Fruit fly (Drosophila melanogaster) whole organism, embryonic: Measurements from ENCODE around the gene rempA.

Experiments
- Atf3 ChIP-seq: fragments of 200-800 bp; sonication (Bioruptor generic); optimal IDR thresholded peaks from 3 replicates; lab custom pipeline; 2016; ENCODE audit warnings: missing biosample characterization, missing genetic modification characterization
- Atf6 ChIP-seq: fragments of 200-800 bp; sonication (Bioruptor generic); IDR thresholded peaks from 2 replicates; pipeline ENCODE4 v1.3.6; 2022; ENCODE audit warnings: missing biosample characterization, missing genetic modification characterization
- B-H1 ChIP-seq: fragments of 200-800 bp; sonication (Bioruptor generic); IDR thresholded peaks from 3 replicates; pipeline ENCODE4 v1.3.6; 2022; ENCODE audit warnings: missing biosample characterization, missing genetic modification characterization
- CG11504 ChIP-seq: fragments of 200-800 bp; sonication (Bioruptor generic); optimal IDR thresholded peaks from 3 replicates; lab custom pipeline; 2019; ENCODE audit warnings: missing biosample characterization, mild to moderate bottlenecking, missing genetic modification characterization, moderate library complexity
- CG12071 ChIP-seq: fragments of 200-800 bp; sonication (Bioruptor generic); optimal IDR thresholded peaks from 3 replicates; lab custom pipeline; 2018; ENCODE audit warnings: missing biosample characterization, mild to moderate bottlenecking, missing genetic modification characterization
- CG12659 ChIP-seq: fragments of 200-800 bp; sonication (Bioruptor generic); optimal IDR thresholded peaks from 3 replicates; lab custom pipeline; 2017; ENCODE audit warnings: mild to moderate bottlenecking, missing biosample characterization, missing genetic modification reagents, missing genetic modification characterization
- CG13287 ChIP-seq: fragments of 200-800 bp; sonication (Bioruptor generic); IDR thresholded peaks from 2 replicates; pipeline ENCODE4 v1.3.6; 2022; ENCODE audit warnings: missing biosample characterization, missing genetic modification characterization; ENCODE audit not compliant: partially characterized antibody
- CG13775 ChIP-seq: fragments of 200-800 bp; sonication (Bioruptor generic); optimal IDR thresholded peaks from 3 replicates; lab custom pipeline; 2017; ENCODE audit warnings: missing biosample characterization, mild to moderate bottlenecking, missing genetic modification characterization
- CG15601 ChIP-seq: fragments of 200-800 bp; sonication (Bioruptor generic); optimal IDR thresholded peaks from 3 replicates; lab custom pipeline; 2019; ENCODE audit warnings: missing biosample characterization, mild to moderate bottlenecking, missing genetic modification characterization, moderate library complexity
- CG1647 ChIP-seq: fragments of 200-800 bp; sonication (Bioruptor generic); optimal IDR thresholded peaks from 3 replicates; lab custom pipeline; 2016; ENCODE audit warnings: missing biosample characterization, missing genetic modification characterization
- CG16813 ChIP-seq: fragments of 200-800 bp; sonication (Bioruptor generic); IDR thresholded peaks from 3 replicates; pipeline ENCODE4 v1.3.6; 2022; ENCODE audit warnings: missing biosample characterization, missing genetic modification characterization; ENCODE audit not compliant: partially characterized antibody
- CG16815 ChIP-seq: fragments of 200-800 bp; sonication (Bioruptor generic); optimal IDR thresholded peaks from 3 replicates; lab custom pipeline; 2017; ENCODE audit warnings: missing biosample characterization, mild to moderate bottlenecking, missing genetic modification characterization
- CG17385 ChIP-seq: fragments of 200-800 bp; sonication (Bioruptor generic); optimal IDR thresholded peaks from 3 replicates; lab custom pipeline; 2018; ENCODE audit warnings: missing biosample characterization, mild to moderate bottlenecking, missing genetic modification characterization
- CG33213 ChIP-seq: fragments of 200-800 bp; sonication (Bioruptor generic); optimal IDR thresholded peaks from 3 replicates; lab custom pipeline; 2016; ENCODE audit warnings: missing biosample characterization, missing genetic modification characterization
- CG4282 ChIP-seq: fragments of 200-800 bp; sonication (Bioruptor generic); optimal IDR thresholded peaks from 2 replicates; lab custom pipeline; 2016; ENCODE audit warnings: missing biosample characterization, missing genetic modification characterization
- CG6272 ChIP-seq: fragments of 200-800 bp; sonication (Bioruptor generic); IDR thresholded peaks from 2 replicates; pipeline ENCODE4 v1.3.6; 2022; ENCODE audit warnings: missing biosample characterization, missing genetic modification characterization
- CG7963 ChIP-seq: fragments of 200-800 bp; sonication (Bioruptor generic); IDR thresholded peaks from 3 replicates; pipeline ENCODE4 v1.3.6; 2022; ENCODE audit warnings: missing biosample characterization, missing genetic modification characterization; ENCODE audit not compliant: partially characterized antibody
- CG8089 ChIP-seq: fragments of 200-800 bp; sonication (Bioruptor generic); optimal IDR thresholded peaks from 3 replicates; lab custom pipeline; 2016; ENCODE audit warnings: missing biosample characterization, missing genetic modification characterization
- CG9437 ChIP-seq: fragments of 200-800 bp; sonication (Bioruptor generic); optimal IDR thresholded peaks from 2 replicates; lab custom pipeline; 2018; ENCODE audit warnings: missing biosample characterization, mild to moderate bottlenecking, missing genetic modification characterization
- D19A ChIP-seq: fragments of 200-800 bp; optimal IDR thresholded peaks from 3 replicates; lab custom pipeline; 2019; ENCODE audit warnings: missing biosample characterization, mild to moderate bottlenecking, missing genetic modification characterization, moderate library complexity
- Dad ChIP-seq: fragments of 200-800 bp; sonication (Bioruptor generic); optimal IDR thresholded peaks from 3 replicates; lab custom pipeline; 2016; ENCODE audit warnings: missing biosample characterization, missing genetic modification characterization
- Elba2 ChIP-seq: fragments of 200-800 bp; sonication (Bioruptor generic); optimal IDR thresholded peaks from 3 replicates; lab custom pipeline; 2016; ENCODE audit warnings: missing biosample characterization, missing genetic modification characterization
- Ets65A ChIP-seq: fragments of 200-800 bp; sonication (Bioruptor generic); peaks from one replicate; lab custom pipeline; 2016; ENCODE audit warnings: missing biosample characterization, missing genetic modification characterization
- Ets97D ChIP-seq: fragments of 200-800 bp; sonication (Bioruptor generic); optimal IDR thresholded peaks from 3 replicates; lab custom pipeline; 2016; ENCODE audit warnings: missing biosample characterization, missing genetic modification characterization
- HLH54F ChIP-seq: fragments of 200-800 bp; sonication (Bioruptor generic); optimal IDR thresholded peaks from 3 replicates; lab custom pipeline; 2016; ENCODE audit warnings: missing biosample characterization, missing genetic modification characterization
- HLHmδ ChIP-seq: fragments of 200-800 bp; sonication (Bioruptor generic); optimal IDR thresholded peaks from 2 replicates; lab custom pipeline; 2018; ENCODE audit warnings: missing biosample characterization, mild to moderate bottlenecking, missing genetic modification characterization, moderate library complexity
- Hey ChIP-seq: fragments of 200-800 bp; sonication (Bioruptor generic); optimal IDR thresholded peaks from 3 replicates; lab custom pipeline; 2018; ENCODE audit warnings: missing biosample characterization, mild to moderate bottlenecking, missing genetic modification characterization
- Hr39 ChIP-seq: fragments of >200 bp; optimal IDR thresholded peaks from 2 replicates; lab custom pipeline; 2017
- Lpt ChIP-seq: fragments of >200 bp; optimal IDR thresholded peaks from 2 replicates; lab custom pipeline; 2018; ENCODE audit warnings: missing biosample characterization, missing genetic modification characterization
- Sin3A ChIP-seq: fragments of >200 bp; optimal IDR thresholded peaks from 2 replicates; lab custom pipeline; 2018
- ash1 ChIP-seq: fragments of 200-800 bp; sonication (Bioruptor generic); optimal IDR thresholded peaks from 2 replicates; lab custom pipeline; 2018; ENCODE audit warnings: missing biosample characterization, mild to moderate bottlenecking, missing genetic modification characterization
- crp ChIP-seq, 2 experiments: fragments of 200-800 bp; sonication (Bioruptor generic); optimal IDR thresholded peaks; 2 replicates in 1 of 2; 3 replicates in 1 of 2; lab custom pipeline; 2017; ENCODE audit warnings: missing biosample characterization in 2 of 2, missing genetic modification characterization in 2 of 2, mild to moderate bottlenecking in 1 of 2, moderate library complexity in 1 of 2
- da ChIP-seq: fragments of 200-800 bp; sonication (Bioruptor generic); optimal IDR thresholded peaks from 2 replicates; lab custom pipeline; 2016; ENCODE audit warnings: missing biosample characterization, missing genetic modification characterization
- dati ChIP-seq: fragments of 200-800 bp; sonication (Bioruptor generic); IDR thresholded peaks from 2 replicates; pipeline ENCODE4 v1.3.6; 2022; ENCODE audit warnings: missing biosample characterization, missing genetic modification characterization
- emc ChIP-seq: fragments of 200-800 bp; sonication (Bioruptor generic); optimal IDR thresholded peaks from 2 replicates; lab custom pipeline; 2016; ENCODE audit warnings: missing biosample characterization, missing genetic modification characterization
- grn ChIP-seq: fragments of 200-800 bp; sonication (Bioruptor generic); optimal IDR thresholded peaks from 3 replicates; lab custom pipeline; 2017; ENCODE audit warnings: missing biosample characterization, missing genetic modification characterization
- jumu ChIP-seq: fragments of 200-800 bp; sonication (Bioruptor generic); optimal IDR thresholded peaks from 3 replicates; lab custom pipeline; 2016; ENCODE audit warnings: missing biosample characterization, missing genetic modification characterization
- nerfin-1 ChIP-seq: fragments of 200-800 bp; sonication (Bioruptor generic); optimal IDR thresholded peaks from 3 replicates; lab custom pipeline; 2019; ENCODE audit warnings: missing biosample characterization, mild to moderate bottlenecking, missing genetic modification characterization, moderate library complexity
- otp ChIP-seq: fragments of 200-800 bp; sonication (Bioruptor generic); IDR thresholded peaks from 3 replicates; pipeline ENCODE4, ENCODE4 v1.3.6; 2022; ENCODE audit warnings: missing biosample characterization, missing genetic modification characterization
- pnt ChIP-seq: fragments of 200-800 bp; sonication (Bioruptor generic); optimal IDR thresholded peaks from 3 replicates; lab custom pipeline; 2016; ENCODE audit warnings: missing biosample characterization, missing genetic modification characterization
- pzg ChIP-seq: fragments of 200-800 bp; sonication (Bioruptor generic); optimal IDR thresholded peaks from 3 replicates; lab custom pipeline; 2018; ENCODE audit warnings: missing biosample characterization, mild to moderate bottlenecking, missing genetic modification characterization, moderate library complexity
- repo ChIP-seq: fragments of 200-800 bp; sonication (Bioruptor generic); optimal IDR thresholded peaks from 2 replicates; lab custom pipeline; 2016; ENCODE audit warnings: missing biosample characterization, missing genetic modification characterization
- run ChIP-seq: fragments of 200-800 bp; sonication (Bioruptor generic); optimal IDR thresholded peaks from 3 replicates; lab custom pipeline; 2018; ENCODE audit warnings: missing biosample characterization, mild to moderate bottlenecking, missing genetic modification characterization
- shn ChIP-seq: fragments of 200-800 bp; sonication (Bioruptor generic); optimal IDR thresholded peaks from 3 replicates; lab custom pipeline; 2016; ENCODE audit warnings: missing biosample characterization, missing genetic modification characterization
- slp2 ChIP-seq: fragments of 200-800 bp; sonication (Bioruptor generic); optimal IDR thresholded peaks from 2 replicates; lab custom pipeline; 2016; ENCODE audit warnings: missing biosample characterization, missing genetic modification characterization
- sna ChIP-seq: fragments of 200-800 bp; sonication (Bioruptor generic); IDR thresholded peaks from 2 replicates; pipeline ENCODE4 v1.3.6; 2022; ENCODE audit warnings: missing biosample characterization, missing genetic modification characterization; ENCODE audit not compliant: partially characterized antibody
- sob ChIP-seq: fragments of 200-800 bp; sonication (Bioruptor generic); IDR thresholded peaks from 2 replicates; pipeline ENCODE4 v1.3.6; 2022; ENCODE audit warnings: missing biosample characterization, missing genetic modification characterization
- ssp ChIP-seq: fragments of 200-800 bp; sonication (Bioruptor generic); IDR thresholded peaks from 2 replicates; pipeline ENCODE4 v1.3.6; 2022; ENCODE audit warnings: missing biosample characterization, missing genetic modification characterization
- stc ChIP-seq: fragments of 200-800 bp; sonication (Bioruptor generic); IDR thresholded peaks from 2 replicates; pipeline ENCODE4 v1.3.6; 2022; ENCODE audit warnings: missing biosample characterization, missing genetic modification characterization
- tup ChIP-seq: fragments of 200-800 bp; sonication (Bioruptor generic); optimal IDR thresholded peaks from 2 replicates; lab custom pipeline; 2016; ENCODE audit warnings: missing biosample characterization, mild to moderate bottlenecking, missing genetic modification characterization, moderate library complexity
- usp ChIP-seq: fragments of >200 bp; optimal IDR thresholded peaks from 2 replicates; lab custom pipeline; 2017; ENCODE audit warnings: missing biosample characterization, missing genetic modification characterization
- zfh1 ChIP-seq: fragments of 200-800 bp; sonication (Bioruptor generic); IDR thresholded peaks from 3 replicates; pipeline ENCODE4 v1.3.6; 2022; ENCODE audit warnings: missing biosample characterization, missing genetic modification characterization

rempA gene

dm6 chr2L:574226-574625 is 14.1 kb upstream of the rempA start, which contains the start of the genes Ipk2 and cold (continued):
- TF ChIP-seq ssp, result peak; percentile 66
- peak; percentile 88 for TF ChIP-seq tup (GFP tag; lab: Kevin White, UChicago)
- TF ChIP-seq jumu (GFP tag; lab: Kevin White, UChicago), result peak; percentile 79
- peak; percentile 35 for TF ChIP-seq Elba2 (GFP tag; lab: Kevin White, UChicago)
- TF ChIP-seq emc (GFP tag; lab: Kevin White, UChicago), result no peak
- TF ChIP-seq B-H1, result peak; percentile 56
- peak; percentile 51 for TF ChIP-seq CG4282 (GFP tag; lab: Kevin White, UChicago)
- no peak for TF ChIP-seq grn (GFP tag; lab: Kevin White, UChicago)
- no peak for TF ChIP-seq sna (GFP tag; lab: Robert Waterston, UW)
- peak; percentile 75 for TF ChIP-seq CG1647 (GFP tag; lab: Kevin White, UChicago)
- TF ChIP-seq CG17385, result peak; percentile 76
- no peak for TF ChIP-seq Hr39 (lab: Kevin White, UChicago)
- peak; percentile 31 for TF ChIP-seq repo
- TF ChIP-seq D19A (tag; lab: Kevin White, UChicago), result no peak
- TF ChIP-seq CG12659, result peak; percentile 93
- TF ChIP-seq Lpt (GFP tag; lab: Kevin White, UChicago), result no peak
- TF ChIP-seq CG33213 (GFP tag; lab: Kevin White, UChicago), result peak; percentile 78
- TF ChIP-seq sob (GFP tag; lab: Robert Waterston, UW), result peak; percentile 86; the same call in 1 of the 2 replicates
- peak; percentile 68 for TF ChIP-seq Ets97D (GFP tag; lab: Kevin White, UChicago)
- no peak for TF ChIP-seq CG7963 (GFP tag; lab: Robert Waterston, UW)
- TF ChIP-seq CG8089 (GFP tag; lab: Kevin White, UChicago), result peak; percentile 28
- TF ChIP-seq Ets65A, result peak; percentile 99
- TF ChIP-seq CG13775 (GFP tag; lab: Kevin White, UChicago), result peak; percentile 86
- peak; percentile 79 for TF ChIP-seq pzg
- peak; percentile 37 for TF ChIP-seq da (GFP tag; lab: Kevin White, UChicago)
- no peak for TF ChIP-seq usp
- peak; percentile 92 for TF ChIP-seq CG11504
- no peak for TF ChIP-seq ash1 (GFP tag; lab: Kevin White, UChicago)
- TF ChIP-seq Atf6 (GFP tag; lab: Robert Waterston, UW), result peak; percentile 53; the same call in 1 of the 2 replicates
- TF ChIP-seq CG9437 (GFP tag; lab: Kevin White, UChicago), result peak; percentile 92
- no peak for TF ChIP-seq HLHmδ (GFP tag; lab: Kevin White, UChicago)
- peak; percentile 59; the same call in 2 of the 3 replicates for TF ChIP-seq zfh1
- peak; percentile 76 for TF ChIP-seq shn (GFP tag; lab: Kevin White, UChicago)
- peak; percentile 59 for TF ChIP-seq CG13287 (GFP tag; lab: Robert Waterston, UW)
- TF ChIP-seq dati, result no peak
- TF ChIP-seq Sin3A (lab: Kevin White, UChicago), result peak; percentile 93
- peak; percentile 1 for TF ChIP-seq CG12071 (GFP tag; lab: Kevin White, UChicago)
- peak; percentile 87 for TF ChIP-seq HLH54F (GFP tag; lab: Kevin White, UChicago)
- TF ChIP-seq CG6272 (GFP tag; lab: Robert Waterston, UW), result peak; percentile 81
- TF ChIP-seq CG16813 (GFP tag; lab: Robert Waterston, UW), result peak; percentile 42; the same call in 1 of the 3 replicates
- no peak for TF ChIP-seq stc (GFP tag; lab: Robert Waterston, UW)
- 0 out of 3 replicates have a peak, but pooled peaks have one; percentile 64 for TF ChIP-seq otp
- TF ChIP-seq CG15601 (tag; lab: Kevin White, UChicago), result no peak
- TF ChIP-seq CG16815 (GFP tag; lab: Kevin White, UChicago), result peak; percentile 80
- peak; percentile 64 for TF ChIP-seq nerfin-1
- peak; percentile 64 for TF ChIP-seq Dad (GFP tag; lab: Kevin White, UChicago)
- TF ChIP-seq slp2, result peak; percentile 53
- no peak for TF ChIP-seq Hey (tag; lab: Kevin White, UChicago)
- peak in 1 of 2 experiments; percentile 54 for TF ChIP-seq crp (GFP tag; optimal IDR thresholded peaks at IDR 0.05; lab: Kevin White, UChicago)
- TF ChIP-seq run (tag; lab: Kevin White, UChicago), result peak; percentile 39
- peak; percentile 69 for TF ChIP-seq pnt (GFP tag; lab: Kevin White, UChicago)
- peak; percentile 63 for TF ChIP-seq Atf3 (GFP tag; lab: Kevin White, UChicago)
